Worm (Caenorhabditis elegans): ENCODE measurements around the gene fmo-5.
A peak's percentile ranks its signal among the peaks of the same experiment; 100 is the strongest.

fmo-5 gene

DNA sequence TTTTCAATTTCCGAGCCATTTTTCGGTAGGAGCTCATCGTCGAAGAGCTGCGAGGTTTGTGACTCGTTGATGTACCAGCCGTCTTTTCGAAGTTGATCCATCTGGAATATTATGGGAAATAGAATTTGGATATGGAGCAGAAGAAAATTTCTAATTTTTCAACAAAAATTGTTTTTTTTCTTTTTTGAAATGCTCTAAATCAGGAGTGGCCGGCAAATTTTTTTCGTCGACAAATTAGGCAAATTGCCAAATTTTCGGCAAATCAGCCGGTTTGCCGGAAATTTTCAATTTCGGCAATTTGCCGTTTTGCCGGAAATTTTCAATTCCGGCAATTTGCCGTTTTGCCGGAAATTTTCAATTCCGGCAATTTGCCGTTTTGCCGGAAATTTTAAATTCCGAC, 41.7 kb upstream of the fmo-5 start, which contains the start of gene Y50D4C.3:
Gene Y50D4C.3, minus strand, starts transcription at position 101 of the 400 bp plus-strand sequence.
- TF ChIP-seq T07F8.4 (tag; optimal IDR thresholded peaks at IDR 0.05) (no peak), ztf-26 (tag; optimal IDR thresholded peaks at IDR 0.05) (no peak)

DNA sequence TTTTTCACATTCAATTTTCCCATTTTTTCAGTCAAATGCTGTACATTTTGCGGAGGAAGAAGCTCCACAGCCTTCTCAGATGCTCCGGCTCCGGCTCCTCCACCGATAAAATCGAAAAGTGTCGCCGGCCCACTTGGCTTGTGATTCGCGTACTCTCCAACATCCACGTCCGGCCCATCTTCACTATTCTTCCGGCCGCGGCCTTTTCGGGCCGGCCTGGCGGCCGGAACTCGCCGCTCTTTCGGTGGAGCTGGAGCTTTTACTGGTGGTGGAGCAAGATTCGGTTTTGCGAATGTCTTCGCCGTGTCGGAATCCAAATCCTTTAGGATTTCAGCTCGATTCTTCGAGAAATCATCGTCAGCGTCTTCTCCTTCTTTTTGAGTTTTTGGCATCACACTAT, 39.1 kb upstream of the fmo-5 start:
- TF ChIP-seq chd-7 (tag; optimal IDR thresholded peaks at IDR 0.05) = no peak
- no peak for TF ChIP-seq ceh-58 (GFP tag; IDR thresholded peaks at IDR 0.05)
- no peak for TF ChIP-seq hsf-1 (GFP tag; IDR thresholded peaks at IDR 0.05)
- no peak for TF ChIP-seq zim-3 (tag; optimal IDR thresholded peaks at IDR 0.05)
- no peak for TF ChIP-seq egl-18 (GFP tag; IDR thresholded peaks at IDR 0.05)
- 0 out of 2 replicates have a peak, but pooled peaks have one; percentile 11 for TF ChIP-seq madf-8 (GFP tag; conservative IDR thresholded peaks at IDR 0.05)
- TF ChIP-seq zfh-2 (GFP tag; conservative IDR thresholded peaks at IDR 0.05) = peak; percentile 91
- no peak for TF ChIP-seq ztf-28 (GFP tag; IDR thresholded peaks at IDR 0.05)
- TF ChIP-seq snpc-1.3 (tag; optimal IDR thresholded peaks at IDR 0.05; ENCODE audit: insufficient read depth) = no peak
- no peak for TF ChIP-seq D2030.7 (GFP tag; IDR thresholded peaks at IDR 0.05)
- TF ChIP-seq ets-4 (GFP tag; optimal IDR thresholded peaks at IDR 0.05) = no peak
- no peak for TF ChIP-seq F39B2.1 (GFP tag; IDR thresholded peaks at IDR 0.05)
- no peak for TF ChIP-seq lin-35 (GFP tag; optimal IDR thresholded peaks at IDR 0.05)
- no peak for TF ChIP-seq ztf-22 (GFP tag; optimal IDR thresholded peaks at IDR 0.05)
- TF ChIP-seq egrh-3 (GFP tag; IDR thresholded peaks at IDR 0.05) = peak; percentile 69; the same call in 1 of the 2 replicates
- no peak for TF ChIP-seq rcor-1 (GFP tag; IDR thresholded peaks at IDR 0.05)
- no peak for TF ChIP-seq snpc-1.1 (tag; optimal IDR thresholded peaks at IDR 0.05; ENCODE audit: insufficient read depth)
- TF ChIP-seq rec-8 (tag; optimal IDR thresholded peaks at IDR 0.05) = no peak
- TF ChIP-seq attf-5 (GFP tag; optimal IDR thresholded peaks at IDR 0.05) = no peak
- TF ChIP-seq K12H6.12 (tag; optimal IDR thresholded peaks at IDR 0.05) = no peak
- no peak for TF ChIP-seq madf-3 (GFP tag; IDR thresholded peaks at IDR 0.05)
- TF ChIP-seq nhr-120 (GFP tag; IDR thresholded peaks at IDR 0.05) = no peak
- TF ChIP-seq athp-1 (tag; optimal IDR thresholded peaks at IDR 0.05) = no peak
- TF ChIP-seq C17E4.6 (GFP tag; IDR thresholded peaks at IDR 0.05) = no peak

DNA sequence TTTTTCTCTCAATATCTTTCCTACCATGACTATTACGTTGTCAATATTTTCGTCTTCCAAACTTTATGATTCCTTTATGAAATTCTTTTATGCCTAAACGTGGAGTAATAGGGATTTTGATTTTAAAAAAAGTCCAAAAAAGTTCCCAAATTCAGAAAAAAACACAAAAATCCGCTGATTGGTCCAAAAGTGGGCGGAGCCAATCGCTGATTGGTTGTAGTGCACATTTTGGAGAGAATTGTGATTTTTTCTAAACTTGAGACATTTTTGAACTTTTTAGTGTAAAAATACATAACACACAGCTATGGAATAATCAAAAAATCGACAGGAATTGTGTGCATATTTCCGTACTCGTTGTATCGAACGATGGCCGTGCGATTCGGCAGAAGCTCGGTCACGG, 35.9 kb upstream of the fmo-5 start:
- TF ChIP-seq nfyb-1 (GFP tag; IDR thresholded peaks at IDR 0.05) (peak; percentile 48; the same call in 1 of the 2 replicates), lin-54 (GFP tag; optimal IDR thresholded peaks at IDR 0.05) (no peak)

DNA sequence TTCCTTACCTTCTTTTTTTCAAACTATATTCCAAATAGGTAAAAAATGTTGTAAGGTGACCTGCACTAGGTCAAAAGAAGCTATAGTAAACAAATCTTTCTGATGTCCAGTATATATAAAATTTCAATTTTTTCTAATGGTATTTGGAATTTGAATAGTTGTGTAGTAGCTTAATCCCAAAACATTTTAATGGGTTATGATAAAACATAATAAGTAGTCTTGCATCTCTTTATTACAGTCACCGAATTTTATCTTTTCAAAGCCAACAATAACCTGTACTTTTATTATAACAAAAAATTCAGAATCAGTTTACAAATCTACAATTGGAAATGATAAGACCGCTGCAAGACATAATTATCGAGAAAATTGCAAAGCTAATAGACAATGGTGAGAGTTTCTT, 14.0 kb upstream of the fmo-5 start, which contains the start of gene H24K24.2:
Gene H24K24.2, plus strand, starts transcription at position 301 of the 400 bp plus-strand sequence.
- TF ChIP-seq ets-4 (GFP tag; optimal IDR thresholded peaks at IDR 0.05) = no peak
- TF ChIP-seq madf-10 (tag; optimal IDR thresholded peaks at IDR 0.05) = no peak
- TF ChIP-seq egl-18 (GFP tag; IDR thresholded peaks at IDR 0.05) = no peak
- no peak for TF ChIP-seq madf-8 (GFP tag; conservative IDR thresholded peaks at IDR 0.05)
- no peak for TF ChIP-seq fkh-3 (tag; optimal IDR thresholded peaks at IDR 0.05)
- no peak for TF ChIP-seq B0019.2 (GFP tag; conservative IDR thresholded peaks at IDR 0.05)
- no peak for TF ChIP-seq sdz-38 (tag; optimal IDR thresholded peaks at IDR 0.05)
- TF ChIP-seq attf-6 (GFP tag; IDR thresholded peaks at IDR 0.05) = no peak

DNA sequence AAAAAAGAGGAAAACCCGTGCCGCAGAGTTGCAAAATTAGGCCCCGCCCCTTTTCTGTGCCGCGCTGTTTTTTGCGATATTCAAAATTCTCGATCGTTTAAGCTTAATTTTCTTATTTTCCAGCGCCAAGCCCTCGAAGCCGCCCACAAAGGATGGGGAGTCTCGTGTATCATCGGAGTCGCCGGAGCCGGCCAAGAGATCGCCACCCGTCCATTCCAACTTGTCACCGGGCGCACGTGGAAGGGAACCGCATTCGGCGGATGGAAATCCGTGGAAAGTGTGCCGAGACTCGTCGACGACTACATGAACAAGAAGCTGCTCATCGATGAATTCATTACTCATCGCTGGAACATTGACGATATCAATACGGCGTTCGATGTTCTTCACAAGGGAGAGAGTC, 12.3 kb upstream of the fmo-5 start:
- TF ChIP-seq lin-54 (GFP tag; optimal IDR thresholded peaks at IDR 0.05) = no peak
- no peak for TF ChIP-seq lag-1 (GFP tag; IDR thresholded peaks at IDR 0.05)
- no peak for TF ChIP-seq attf-6 (GFP tag; IDR thresholded peaks at IDR 0.05)
- peak; percentile 92; the same call in 1 of the 2 replicates for TF ChIP-seq F37B4.10 (GFP tag; IDR thresholded peaks at IDR 0.05)

Data from whole organism, young adult.